Worm (Caenorhabditis elegans): ENCODE data around the gene ZC443.2.

- TF ChIP-seq tra-4 (tag; optimal IDR thresholded peaks at IDR 0.05): no peak
- no peak for TF ChIP-seq flt-1 (GFP tag; IDR thresholded peaks at IDR 0.05)
- TF ChIP-seq aly-1 (tag; optimal IDR thresholded peaks at IDR 0.05): no peak
- no peak for TF ChIP-seq ama-1 (optimal IDR thresholded peaks at IDR 0.05)
- no peak for TF ChIP-seq pes-1 (GFP tag; IDR thresholded peaks at IDR 0.05)
- no peak for TF ChIP-seq hmbx-1 (tag; optimal IDR thresholded peaks at IDR 0.05)
- TF ChIP-seq sea-1 (GFP tag; conservative IDR thresholded peaks at IDR 0.05): no peak
- TF ChIP-seq hmg-4 (GFP tag; optimal IDR thresholded peaks at IDR 0.05): no peak
- no peak for TF ChIP-seq scrt-1 (GFP tag; IDR thresholded peaks at IDR 0.05)
- no peak for TF ChIP-seq ets-7 (tag; optimal IDR thresholded peaks at IDR 0.05)
- TF ChIP-seq tbx-37 (GFP tag; conservative IDR thresholded peaks at IDR 0.05): no peak
- no peak for TF ChIP-seq ceh-13 (GFP tag; optimal IDR thresholded peaks at IDR 0.05)
- no peak for TF ChIP-seq ceh-36 (tag; optimal IDR thresholded peaks at IDR 0.05)
Measured at ce11 chrV:12787026-12787425, 24.0 kb downstream of the ZC443.2 start, which contains the start of gene fkb-4.
